Worm (Caenorhabditis elegans): Measurements from ENCODE around the gene flp-7.

flp-7 gene

DNA sequence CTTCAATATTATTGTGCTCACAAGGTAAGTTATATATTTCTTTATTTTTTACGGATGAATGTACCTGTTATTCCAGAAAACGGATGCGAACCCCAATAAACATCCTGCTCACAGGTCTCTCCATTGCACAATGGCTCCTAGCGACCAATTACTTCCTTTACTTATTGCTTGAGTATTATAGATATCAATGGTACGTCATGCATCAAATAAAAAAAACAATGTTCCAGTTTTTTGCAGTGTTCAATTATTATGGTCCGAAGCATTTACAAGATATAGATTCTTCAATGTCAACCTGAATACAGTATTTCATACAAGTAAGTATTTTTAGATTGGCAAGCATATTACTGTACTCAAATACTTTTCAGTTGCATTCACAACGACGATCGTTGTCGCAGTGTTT lies 47.3 kb downstream of the flp-7 start:
- TF ChIP-seq ceh-36 (tag; optimal IDR thresholded peaks at IDR 0.05) (no peak), sea-1 (GFP tag; conservative IDR thresholded peaks at IDR 0.05) (no peak), flt-1 (GFP tag; IDR thresholded peaks at IDR 0.05) (no peak), hnd-1 (tag; optimal IDR thresholded peaks at IDR 0.05) (no peak), ama-1 (optimal IDR thresholded peaks at IDR 0.05) (no peak), ets-7 (tag; optimal IDR thresholded peaks at IDR 0.05) (no peak), hmbx-1 (tag; optimal IDR thresholded peaks at IDR 0.05) (no peak), pes-1 (GFP tag; IDR thresholded peaks at IDR 0.05) (no peak), F13C5.2 (tag; optimal IDR thresholded peaks at IDR 0.05) (no peak), B0310.2 (tag; optimal IDR thresholded peaks at IDR 0.05) (no peak), tra-4 (tag; optimal IDR thresholded peaks at IDR 0.05) (no peak), hmg-4 (GFP tag; optimal IDR thresholded peaks at IDR 0.05) (no peak), scrt-1 (GFP tag; IDR thresholded peaks at IDR 0.05) (no peak), aly-1 (tag; optimal IDR thresholded peaks at IDR 0.05) (no peak), tbx-37 (GFP tag; conservative IDR thresholded peaks at IDR 0.05) (no peak), tbx-11 (GFP tag; IDR thresholded peaks at IDR 0.05) (no peak), ceh-13 (GFP tag; optimal IDR thresholded peaks at IDR 0.05) (no peak)

DNA sequence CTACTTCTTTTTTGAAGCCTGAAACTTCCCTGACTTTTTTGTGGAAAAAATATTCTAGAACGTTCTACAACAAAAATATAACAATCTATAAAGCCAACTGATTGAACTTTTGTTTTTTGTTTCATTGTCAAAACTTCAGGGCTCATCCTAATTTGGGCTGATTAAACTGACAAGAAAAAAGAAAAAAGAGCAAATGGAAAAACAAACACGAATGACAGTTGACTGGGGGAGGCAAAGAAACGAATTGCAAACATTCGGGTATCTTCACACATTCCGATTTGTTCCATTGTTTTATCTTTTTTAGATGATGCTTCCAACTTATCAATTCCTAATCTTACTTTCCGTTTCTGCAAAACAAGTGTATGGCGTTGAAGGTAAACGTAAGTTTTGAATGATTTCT lies 49.8 kb downstream of the flp-7 start, which contains the start of gene C46F4.3:
Gene C46F4.3 (plus strand): TSS at position 301 of the 400 bp plus-strand sequence.
- TF ChIP-seq B0310.2 (tag; optimal IDR thresholded peaks at IDR 0.05) (no peak), ama-1 (optimal IDR thresholded peaks at IDR 0.05) (no peak), flt-1 (GFP tag; IDR thresholded peaks at IDR 0.05) (no peak), scrt-1 (GFP tag; IDR thresholded peaks at IDR 0.05) (no peak), aly-1 (tag; optimal IDR thresholded peaks at IDR 0.05) (no peak), ceh-13 (GFP tag; optimal IDR thresholded peaks at IDR 0.05) (no peak), F13C5.2 (tag; optimal IDR thresholded peaks at IDR 0.05) (no peak), hmbx-1 (tag; optimal IDR thresholded peaks at IDR 0.05) (no peak), pes-1 (GFP tag; IDR thresholded peaks at IDR 0.05) (no peak), tbx-37 (GFP tag; conservative IDR thresholded peaks at IDR 0.05) (no peak), hmg-4 (GFP tag; optimal IDR thresholded peaks at IDR 0.05) (no peak), hnd-1 (tag; optimal IDR thresholded peaks at IDR 0.05) (no peak), tra-4 (tag; optimal IDR thresholded peaks at IDR 0.05) (no peak), tbx-11 (GFP tag; IDR thresholded peaks at IDR 0.05) (no peak), ets-7 (tag; optimal IDR thresholded peaks at IDR 0.05) (no peak)

Measured in whole organism, early embryonic.